Fruit fly (Drosophila melanogaster): ENCODE data around the gene Fur1.

dm6 chr3R:25517521-25517920, 44.7 kb upstream of the Fur1 start:
- TF ChIP-seq Sin3A (optimal IDR thresholded peaks at IDR 0.05) = no peak
- TF ChIP-seq ttk (optimal IDR thresholded peaks at IDR 0.05) = no peak
- TF ChIP-seq psq (optimal IDR thresholded peaks at IDR 0.05) = no peak

Data from Kc167 (cell line).